Fruit fly (Drosophila melanogaster) whole organism, wandering third instar larva: ENCODE measurements around the gene CG17764.

Experiments
- CG32264 ChIP-seq: fragments of 200-800 bp; sonication (Bioruptor generic); optimal IDR thresholded peaks from 2 replicates; lab custom pipeline; 2016; ENCODE audit warnings: missing biosample characterization, missing genetic modification characterization
- CrebA ChIP-seq: fragments of 200-800 bp; sonication (Bioruptor generic); optimal IDR thresholded peaks from 2 replicates; lab custom pipeline; 2016; ENCODE audit warnings: missing biosample characterization, mild to moderate bottlenecking, missing genetic modification characterization, borderline replicate concordance
- Dfd ChIP-seq: fragments of >200 bp; optimal IDR thresholded peaks from 2 replicates; lab custom pipeline; 2017; ENCODE audit warnings: missing biosample characterization, missing genetic modification characterization
- Dif ChIP-seq: fragments of 200-275, 200-300 bp; sonication (Bioruptor generic); optimal IDR thresholded peaks from 2 replicates; lab custom pipeline; 2018; ENCODE audit warnings: missing biosample characterization, missing genetic modification characterization; ENCODE audit not compliant: partially characterized antibody
- HLH106 ChIP-seq: fragments of 200-800 bp; optimal IDR thresholded peaks from 3 replicates; lab custom pipeline; 2019; ENCODE audit warnings: missing biosample characterization, mild to moderate bottlenecking, missing genetic modification characterization, moderate library complexity
- Hnf4 ChIP-seq: fragments of 200-800 bp; sonication (Bioruptor generic); optimal IDR thresholded peaks from 2 replicates; lab custom pipeline; 2016; ENCODE audit warnings: missing biosample characterization, mild to moderate bottlenecking, missing genetic modification characterization
- Hr78 ChIP-seq: fragments of >200 bp; optimal IDR thresholded peaks from 2 replicates; lab custom pipeline; 2017; ENCODE audit warnings: missing biosample characterization, missing genetic modification characterization
- Myc ChIP-seq: fragments of >200 bp; optimal IDR thresholded peaks from 2 replicates; lab custom pipeline; 2017
- N ChIP-seq: fragments of >200 bp; optimal IDR thresholded peaks from 2 replicates; lab custom pipeline; 2018; ENCODE audit warnings: missing biosample characterization, missing external identifiers, missing genetic modification characterization
- OdsH ChIP-seq: fragments of 200-800 bp; sonication (Bioruptor generic); optimal IDR thresholded peaks from 2 replicates; lab custom pipeline; 2016; ENCODE audit warnings: missing biosample characterization, mild to moderate bottlenecking, missing genetic modification characterization
- Sp1 ChIP-seq: fragments of 200-800 bp; sonication (Bioruptor generic); optimal IDR thresholded peaks from 3 replicates; lab custom pipeline; 2019; ENCODE audit warnings: missing biosample characterization, mild to moderate bottlenecking, missing genetic modification characterization, moderate library complexity
- Vsx2 ChIP-seq: fragments of 200-300, 225-300 bp; sonication (Bioruptor generic); optimal IDR thresholded peaks from 2 replicates; lab custom pipeline; 2018; ENCODE audit warnings: missing biosample characterization, missing genetic modification characterization; ENCODE audit not compliant: partially characterized antibody
- brk ChIP-seq: fragments of 200-800 bp; sonication (Bioruptor generic); optimal IDR thresholded peaks from 2 replicates; lab custom pipeline; 2016; ENCODE audit warnings: missing biosample characterization, mild to moderate bottlenecking, missing genetic modification characterization
- foxo ChIP-seq, 2 experiments: fragments of 200-800 bp; sonication (Bioruptor generic); optimal IDR thresholded peaks; 2 replicates in 1 of 2; 3 replicates in 1 of 2; lab custom pipeline; 2016 to 2017; ENCODE audit warnings: missing biosample characterization in 2 of 2, missing genetic modification characterization in 2 of 2
- h ChIP-seq: fragments of 200-800 bp; sonication (Bioruptor generic); optimal IDR thresholded peaks from 3 replicates; lab custom pipeline; 2016; ENCODE audit warnings: missing biosample characterization, mild to moderate bottlenecking, missing genetic modification characterization
- jim ChIP-seq: fragments of 175-275, 200-325 bp; sonication (Bioruptor generic); optimal IDR thresholded peaks from 2 replicates; lab custom pipeline; 2016; ENCODE audit warnings: missing biosample characterization, mild to moderate bottlenecking, missing genetic modification characterization
- psq ChIP-seq: fragments of 200-800 bp; sonication (Bioruptor generic); optimal IDR thresholded peaks from 3 replicates; lab custom pipeline; 2017; ENCODE audit warnings: missing biosample characterization, mild to moderate bottlenecking, missing genetic modification characterization, moderate library complexity
- rgr ChIP-seq: fragments of 200-800 bp; sonication (Bioruptor generic); optimal IDR thresholded peaks from 3 replicates; lab custom pipeline; 2016; ENCODE audit warnings: missing biosample characterization, mild to moderate bottlenecking, missing genetic modification characterization
- sage ChIP-seq: fragments of 200-800 bp; sonication (Bioruptor generic); optimal IDR thresholded peaks from 2 replicates; lab custom pipeline; 2016; ENCODE audit warnings: missing biosample characterization, mild to moderate bottlenecking, missing genetic modification characterization
- tai ChIP-seq: sonication (Bioruptor generic); optimal IDR thresholded peaks from 2 replicates; lab custom pipeline; 2016; ENCODE audit warnings: missing biosample characterization, missing genetic modification characterization

CG17764 gene

dm6 chrX:5299957-5300356 is 7.3 kb downstream of the CG17764 start:
- TF ChIP-seq rgr (GFP tag; lab: Kevin White, UChicago) (no peak), foxo (GFP tag; optimal IDR thresholded peaks at IDR 0.05; lab: Kevin White, UChicago) (peak in 1 of 2 experiments; percentile 15)

- peak; percentile 46 for TF ChIP-seq Dfd (GFP tag; lab: Kevin White, UChicago)
- TF ChIP-seq brk, result no peak
These were observed 11.5 kb downstream of the CG17764 start, which contains the start of gene CG42749 for dm6 chrX:5295766-5296165. Gene CG42749 (plus strand): TSS chrX:5296066.

dm6 chrX:5293141-5293540 is 14.1 kb downstream of the CG17764 start:
- TF ChIP-seq Hnf4 (GFP tag; lab: Kevin White, UChicago) (no peak), Dfd (GFP tag; lab: Kevin White, UChicago) (peak; percentile 99)

dm6 chrX:5289692-5290091 is 17.5 kb downstream of the CG17764 start:
- peak; percentile 72 for TF ChIP-seq Myc (lab: Kevin White, UChicago)
- no peak for TF ChIP-seq Dif (GFP tag; lab: Kevin White, UChicago)

- no peak for TF ChIP-seq brk
- TF ChIP-seq N (GFP tag; lab: Kevin White, UChicago), result no peak
- TF ChIP-seq psq (GFP tag; lab: Kevin White, UChicago), result no peak
- TF ChIP-seq Sp1 (GFP tag; lab: Kevin White, UChicago), result no peak
- TF ChIP-seq sage (GFP tag; lab: Kevin White, UChicago), result no peak
- TF ChIP-seq OdsH (GFP tag; lab: Kevin White, UChicago), result no peak
- TF ChIP-seq rgr (GFP tag; lab: Kevin White, UChicago), result no peak
- no peak for TF ChIP-seq jim (GFP tag; lab: Kevin White, UChicago)
- TF ChIP-seq CG32264 (GFP tag; lab: Kevin White, UChicago), result no peak
- TF ChIP-seq Hr78 (GFP tag; lab: Kevin White, UChicago), result no peak
- no peak for TF ChIP-seq Hnf4 (GFP tag; lab: Kevin White, UChicago)
- no peak for TF ChIP-seq Myc (lab: Kevin White, UChicago)
- no peak for TF ChIP-seq h
- TF ChIP-seq tai (GFP tag; lab: Kevin White, UChicago), result no peak
- no peak for TF ChIP-seq CrebA (GFP tag; lab: Kevin White, UChicago)
- no peak for TF ChIP-seq foxo (GFP tag; optimal IDR thresholded peaks at IDR 0.05; lab: Kevin White, UChicago)
- TF ChIP-seq Dfd (GFP tag; lab: Kevin White, UChicago), result no peak
- TF ChIP-seq Vsx2 (GFP tag; lab: Kevin White, UChicago), result no peak
- TF ChIP-seq, all 38 proteins: peak for 0
These were observed 20.7 kb downstream of the CG17764 start for dm6 chrX:5286513-5286912.

- TF ChIP-seq OdsH (GFP tag; lab: Kevin White, UChicago) (no peak), foxo (GFP tag; optimal IDR thresholded peaks at IDR 0.05; lab: Kevin White, UChicago) (no peak), HLH106 (peak; percentile 12)
- TF ChIP-seq, all 38 proteins: peak for 1
These were observed 21.4 kb downstream of the CG17764 start for dm6 chrX:5285835-5286234.
